Fruit fly (Drosophila melanogaster): ENCODE measurements around the gene Rcd4.

- TF ChIP-seq sr (GFP tag; IDR thresholded peaks at IDR 0.05) (no peak), CG15073 (GFP tag; optimal IDR thresholded peaks at IDR 0.05) (no peak), Asciz (GFP tag; optimal IDR thresholded peaks at IDR 0.05) (no peak), br (optimal IDR thresholded peaks at IDR 0.05) (no peak), Sry-β (GFP tag; optimal IDR thresholded peaks at IDR 0.05) (no peak), CG15514 (GFP tag; optimal IDR thresholded peaks at IDR 0.05) (no peak)
These were observed 38.1 kb upstream of the Rcd4 start for dm6 chr2L:8344536-8344935.

All from whole organism, embryonic.